Fruit fly (Drosophila melanogaster) whole organism, wandering third instar larva: Measurements from ENCODE around the gene AlaRS.

Experiments used
- GATAd ChIP-seq: sonication (Bioruptor generic); optimal IDR thresholded peaks from 2 replicates; lab custom pipeline; 2016; ENCODE audit warnings: missing biosample characterization, missing genetic modification characterization
- sage ChIP-seq: fragments of 200-800 bp; sonication (Bioruptor generic); optimal IDR thresholded peaks from 2 replicates; lab custom pipeline; 2016; ENCODE audit warnings: missing biosample characterization, mild to moderate bottlenecking, missing genetic modification characterization

DNA sequence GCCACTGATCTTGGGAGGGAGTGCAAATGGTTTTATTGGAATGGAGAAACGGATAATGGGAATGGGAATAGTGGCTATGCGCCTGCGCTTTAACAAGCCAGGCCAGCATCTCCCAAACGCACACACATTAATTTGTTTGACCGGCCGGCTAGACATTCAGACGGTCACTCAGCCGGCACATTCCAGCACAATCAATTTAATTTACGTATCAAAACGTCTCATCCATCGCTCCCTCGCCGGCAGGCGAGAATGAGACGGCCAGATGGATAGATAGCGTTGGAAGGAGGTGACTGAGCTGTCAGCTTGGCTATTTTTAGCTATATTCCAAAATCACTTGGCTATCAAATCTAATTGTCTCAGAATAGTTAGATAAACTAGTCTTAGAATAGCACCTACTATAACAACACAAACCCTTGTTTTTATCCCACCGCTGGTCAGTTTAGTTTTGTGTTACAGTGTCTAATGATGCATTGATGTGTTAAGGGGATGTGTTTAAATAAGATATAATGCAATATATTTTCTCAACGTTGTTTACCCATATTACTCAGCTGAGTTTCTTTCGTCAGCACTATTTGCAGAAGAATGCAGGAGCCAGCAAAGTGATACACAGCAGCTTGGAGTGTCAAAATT, 42.0 kb upstream of the AlaRS start:
- no peak for TF ChIP-seq GATAd
- peak; percentile 9 for TF ChIP-seq sage
